Worm (Caenorhabditis elegans) whole organism, early embryonic: ENCODE data around the gene gid-7.

ENCODE experiments used
- B0310.2 ChIP-seq: sonication (generic microtip); optimal IDR thresholded peaks from 2 replicates; lab custom pipeline; 2016; ENCODE audit warnings: mild to moderate bottlenecking, missing genetic modification characterization, missing compliant biosample characterization
- F13C5.2 ChIP-seq: sonication (generic microtip); optimal IDR thresholded peaks from 2 replicates; lab custom pipeline; 2017; ENCODE audit warnings: mild to moderate bottlenecking, missing genetic modification characterization, inconsistent platforms, missing compliant biosample characterization
- aly-1 ChIP-seq: sonication (generic microtip); optimal IDR thresholded peaks from 2 replicates; lab custom pipeline; 2016; ENCODE audit warnings: missing genetic modification characterization, missing compliant biosample characterization
- ama-1 ChIP-seq: fragments of 150-350 bp; optimal IDR thresholded peaks from 2 replicates; lab custom pipeline; 2014
- ceh-13 ChIP-seq: fragments of 200-800 bp; sonication (Bioruptor generic); optimal IDR thresholded peaks from 2 replicates; lab custom pipeline; 2018; ENCODE audit warnings: mild to moderate bottlenecking, missing genetic modification characterization, missing compliant biosample characterization
- ceh-36 ChIP-seq: sonication (generic microtip); optimal IDR thresholded peaks from 2 replicates; lab custom pipeline; 2016; ENCODE audit warnings: missing genetic modification characterization, inconsistent platforms, missing compliant biosample characterization
- ets-7 ChIP-seq: sonication (generic microtip); optimal IDR thresholded peaks from 2 replicates; lab custom pipeline; 2016; ENCODE audit warnings: missing genotype, missing genetic modification characterization, missing compliant biosample characterization
- flt-1 ChIP-seq: fragments of 200-800 bp; sonication (Bioruptor generic); IDR thresholded peaks from 2 replicates; pipeline ENCODE4 v1.3.6; 2022; ENCODE audit warnings: missing genetic modification characterization, missing compliant biosample characterization
- hmbx-1 ChIP-seq: sonication (generic microtip); optimal IDR thresholded peaks from 2 replicates; lab custom pipeline; 2016; ENCODE audit warnings: mild to moderate bottlenecking, missing genetic modification characterization, missing compliant biosample characterization
- hmg-4 ChIP-seq: fragments of 200-800 bp; sonication (Bioruptor generic); optimal IDR thresholded peaks from 2 replicates; lab custom pipeline; 2018; ENCODE audit warnings: mild to moderate bottlenecking, missing genetic modification characterization, missing compliant biosample characterization
- hnd-1 ChIP-seq: sonication (generic microtip); optimal IDR thresholded peaks from 2 replicates; lab custom pipeline; 2016; ENCODE audit warnings: missing genetic modification characterization, missing compliant biosample characterization
- pes-1 ChIP-seq: fragments of 200-800 bp; sonication (Bioruptor generic); IDR thresholded peaks from 2 replicates; pipeline ENCODE4 v1.3.6; 2022; ENCODE audit warnings: missing genetic modification reagents, missing genetic modification characterization, missing compliant biosample characterization
- scrt-1 ChIP-seq: fragments of 200-800 bp; sonication (Bioruptor generic); IDR thresholded peaks from 2 replicates; pipeline ENCODE4 v1.3.6; 2022; ENCODE audit warnings: missing genetic modification characterization, missing compliant biosample characterization
- sea-1 ChIP-seq: fragments of 200-800 bp; sonication (Bioruptor generic); conservative IDR thresholded peaks from 2 replicates; pipeline ENCODE4 v1.3.6; 2022; ENCODE audit warnings: missing genetic modification characterization, missing compliant biosample characterization
- tbx-11 ChIP-seq: fragments of 200-800 bp; sonication (Bioruptor generic); IDR thresholded peaks from 2 replicates; pipeline ENCODE4 v1.3.6; 2022; ENCODE audit warnings: missing genetic modification characterization, missing compliant biosample characterization
- tbx-37 ChIP-seq: fragments of 200-800 bp; sonication (Bioruptor generic); conservative IDR thresholded peaks from 2 replicates; pipeline ENCODE4 v1.3.6; 2022; ENCODE audit warnings: missing genetic modification reagents, missing genetic modification characterization, missing compliant biosample characterization
- tra-4 ChIP-seq: sonication (generic microtip); optimal IDR thresholded peaks from 2 replicates; lab custom pipeline; 2017; ENCODE audit warnings: missing genetic modification characterization, missing compliant biosample characterization

gid-7 gene

ce11 chrV:3703888-3704287 lies 53.0 kb downstream of the gid-7 start:
- TF ChIP-seq ets-7 (tag; lab: Kevin White, UChicago) = no peak
- TF ChIP-seq ama-1 (lab: Kevin White, UChicago) = no peak
- no peak for TF ChIP-seq hmg-4 (GFP tag; lab: Kevin White, UChicago)
- no peak for TF ChIP-seq aly-1 (tag; lab: Kevin White, UChicago)
- no peak for TF ChIP-seq hmbx-1 (tag; lab: Kevin White, UChicago)
- no peak for TF ChIP-seq sea-1 (GFP tag; lab: Robert Waterston, UW)
- no peak for TF ChIP-seq scrt-1
- TF ChIP-seq tbx-37 = no peak
- TF ChIP-seq flt-1 (GFP tag; lab: Robert Waterston, UW) = no peak

DNA sequence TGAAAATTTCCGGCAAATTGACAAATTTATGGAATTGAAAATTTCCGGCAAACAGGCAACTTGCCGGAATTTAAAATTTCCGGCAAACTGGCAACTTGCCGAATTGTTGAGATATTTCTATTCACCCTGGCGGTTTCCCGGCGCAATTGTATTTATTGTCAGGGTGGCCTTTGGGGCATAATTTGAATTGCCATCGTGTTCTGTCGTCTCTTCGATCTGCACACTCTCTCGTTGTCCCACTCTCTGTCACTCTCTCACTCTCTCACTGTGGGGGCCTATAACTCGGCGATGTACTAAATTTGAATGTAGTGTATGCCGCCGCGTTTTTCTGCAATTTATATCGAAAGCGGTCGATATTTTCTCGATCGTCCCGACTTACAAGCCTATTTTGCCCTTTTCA lies 53.9 kb downstream of the gid-7 start:
- no peak for TF ChIP-seq flt-1 (GFP tag; lab: Robert Waterston, UW)
- no peak for TF ChIP-seq aly-1 (tag; lab: Kevin White, UChicago)
- TF ChIP-seq hmg-4 (GFP tag; lab: Kevin White, UChicago) = no peak
- no peak for TF ChIP-seq hnd-1
- TF ChIP-seq ets-7 (tag; lab: Kevin White, UChicago) = no peak
- no peak for TF ChIP-seq tbx-37
- TF ChIP-seq tra-4 (tag; lab: Kevin White, UChicago) = no peak
- no peak for TF ChIP-seq scrt-1
- TF ChIP-seq tbx-11 (GFP tag; lab: Robert Waterston, UW) = no peak
- no peak for TF ChIP-seq ceh-13 (GFP tag; lab: Kevin White, UChicago)
- TF ChIP-seq F13C5.2 (tag; lab: Kevin White, UChicago) = no peak
- no peak for TF ChIP-seq hmbx-1 (tag; lab: Kevin White, UChicago)
- no peak for TF ChIP-seq sea-1 (GFP tag; lab: Robert Waterston, UW)
- TF ChIP-seq ceh-36 (tag; lab: Kevin White, UChicago) = no peak
- TF ChIP-seq ama-1 (lab: Kevin White, UChicago) = no peak
- no peak for TF ChIP-seq B0310.2 (tag; lab: Kevin White, UChicago)
- no peak for TF ChIP-seq pes-1 (GFP tag; lab: Robert Waterston, UW)
